Worm (Caenorhabditis elegans) whole organism, midembryonic: ENCODE data around the gene T24H10.5.
A peak's percentile ranks its signal among the peaks of the same experiment; 100 is the strongest.

ENCODE experiments used
- T22C8.4 ChIP-seq: fragments of 200-800 bp; sonication (Bioruptor generic); IDR thresholded peaks from 2 replicates; pipeline ENCODE4 v1.3.6; 2022; ENCODE audit warnings: missing genetic modification characterization, missing compliant biosample characterization
- cog-1 ChIP-seq: sonication (generic microtip); optimal IDR thresholded peaks from 2 replicates; lab custom pipeline; 2016; ENCODE audit warnings: missing genetic modification characterization, missing compliant biosample characterization
- flt-1 ChIP-seq: fragments of 200-800 bp; sonication (Bioruptor generic); IDR thresholded peaks from 2 replicates; pipeline ENCODE4 v1.3.6; 2022; ENCODE audit warnings: missing genetic modification characterization, missing compliant biosample characterization
- klf-2 ChIP-seq: fragments of 200-800 bp; sonication (Bioruptor generic); conservative IDR thresholded peaks from 2 replicates; pipeline ENCODE4 v1.3.6; 2022; ENCODE audit warnings: missing genetic modification reagents, missing genetic modification characterization, missing compliant biosample characterization
- med-1 ChIP-seq: sonication (generic microtip); optimal IDR thresholded peaks from 2 replicates; lab custom pipeline; 2017; ENCODE audit warnings: missing genetic modification characterization, mild to moderate bottlenecking, missing compliant biosample characterization, antibody characterized with exemption, missing genetic modification reagents; ENCODE audit not compliant: insufficient read depth
- ref-1 ChIP-seq: fragments of 200-800 bp; sonication (Bioruptor generic); conservative IDR thresholded peaks from 2 replicates; pipeline ENCODE4 v1.3.6; 2022; ENCODE audit warnings: missing genetic modification reagents, missing genetic modification characterization, missing compliant biosample characterization
- tab-1 ChIP-seq: fragments of 200-800 bp; sonication (Bioruptor generic); IDR thresholded peaks from 2 replicates; pipeline ENCODE4 v1.3.6; 2022; ENCODE audit warnings: missing genetic modification characterization, missing compliant biosample characterization
- ztf-23 ChIP-seq: fragments of 200-800 bp; sonication (Bioruptor generic); IDR thresholded peaks from 2 replicates; pipeline ENCODE4 v1.3.6; 2022; ENCODE audit warnings: missing genetic modification reagents, missing genetic modification characterization, missing compliant biosample characterization
- ztf-29 ChIP-seq: fragments of 200-800 bp; sonication (Bioruptor generic); IDR thresholded peaks from 2 replicates; pipeline ENCODE4 v1.3.6; 2022; ENCODE audit warnings: missing genetic modification reagents, missing genetic modification characterization, missing compliant biosample characterization

T24H10.5 gene

ce11 chrII:9086308-9086707 is 14.6 kb upstream of the T24H10.5 start, which contains the start of gene hlh-3:
hlh-3 (plus strand) TSS chrII:9086608.
- TF ChIP-seq tab-1 (GFP tag; lab: Robert Waterston, UW) (no peak), ztf-23 (no peak), klf-2 (GFP tag; lab: Robert Waterston, UW) (no peak), T22C8.4 (GFP tag; lab: Robert Waterston, UW) (no peak), ref-1 (GFP tag; lab: Robert Waterston, UW) (no peak), ztf-29 (no peak), med-1 (GFP tag; lab: Kevin White, UChicago) (no peak), cog-1 (tag; lab: Kevin White, UChicago) (no peak)

ce11 chrII:9092910-9093309 is 8.0 kb upstream of the T24H10.5 start:
- TF ChIP-seq klf-2 (GFP tag; lab: Robert Waterston, UW) (no peak), cog-1 (tag; lab: Kevin White, UChicago) (no peak), med-1 (GFP tag; lab: Kevin White, UChicago) (no peak), ztf-29 (no peak), ref-1 (GFP tag; lab: Robert Waterston, UW) (no peak), T22C8.4 (GFP tag; lab: Robert Waterston, UW) (no peak)

ce11 chrII:9093584-9093983 is 7.3 kb upstream of the T24H10.5 start, which contains the start of gene C07H4.1:
C07H4.1 (minus strand) TSS chrII:9093684.
- TF ChIP-seq ztf-29 (no peak), flt-1 (GFP tag; lab: Robert Waterston, UW) (no peak), klf-2 (GFP tag; lab: Robert Waterston, UW) (no peak), cog-1 (tag; lab: Kevin White, UChicago) (no peak), tab-1 (GFP tag; lab: Robert Waterston, UW) (no peak), ref-1 (GFP tag; lab: Robert Waterston, UW) (no peak), med-1 (GFP tag; lab: Kevin White, UChicago) (no peak), ztf-23 (no peak), T22C8.4 (GFP tag; lab: Robert Waterston, UW) (no peak)

ce11 chrII:9094247-9094790 is 6.6 kb upstream of the T24H10.5 start:
- TF ChIP-seq ref-1 (GFP tag; lab: Robert Waterston, UW) (no peak), ztf-29 (no peak), tab-1 (GFP tag; lab: Robert Waterston, UW) (no peak), cog-1 (tag; lab: Kevin White, UChicago) (no peak), med-1 (GFP tag; lab: Kevin White, UChicago) (no peak), T22C8.4 (GFP tag; lab: Robert Waterston, UW) (no peak), flt-1 (GFP tag; lab: Robert Waterston, UW) (no peak), ztf-23 (no peak), klf-2 (GFP tag; lab: Robert Waterston, UW) (no peak)

- no peak for TF ChIP-seq med-1 (GFP tag; lab: Kevin White, UChicago)
- TF ChIP-seq ref-1 (GFP tag; lab: Robert Waterston, UW), result no peak
- TF ChIP-seq flt-1 (GFP tag; lab: Robert Waterston, UW), result no peak
- no peak for TF ChIP-seq ztf-29
- no peak for TF ChIP-seq T22C8.4 (GFP tag; lab: Robert Waterston, UW)
- TF ChIP-seq klf-2 (GFP tag; lab: Robert Waterston, UW), result no peak
These were observed 3.6 kb upstream of the T24H10.5 start for ce11 chrII:9097302-9097701.

- TF ChIP-seq cog-1 (tag; lab: Kevin White, UChicago) (no peak), T22C8.4 (GFP tag; lab: Robert Waterston, UW) (no peak), ref-1 (GFP tag; lab: Robert Waterston, UW) (no peak), tab-1 (GFP tag; lab: Robert Waterston, UW) (no peak), ztf-23 (no peak), klf-2 (GFP tag; lab: Robert Waterston, UW) (no peak), med-1 (GFP tag; lab: Kevin White, UChicago) (no peak), ztf-29 (no peak), flt-1 (GFP tag; lab: Robert Waterston, UW) (no peak)
These were observed 2.4 kb upstream of the T24H10.5 start, which contains the start of gene clh-5 for ce11 chrII:9098505-9098904. clh-5 (minus strand) TSS chrII:9098605.

- no peak for TF ChIP-seq flt-1 (GFP tag; lab: Robert Waterston, UW)
These were observed 1.9 kb upstream of the T24H10.5 start, which contains the start of gene T24H10.1 for ce11 chrII:9099017-9099416. T24H10.1 (plus strand) TSS chrII:9099371.

ce11 chrII:9102623-9103022 is 1.7 kb downstream of the T24H10.5 start:
- 0 out of 2 replicates have a peak, but pooled peaks have one; percentile 28 for TF ChIP-seq ref-1 (GFP tag; lab: Robert Waterston, UW)
- TF ChIP-seq flt-1 (GFP tag; lab: Robert Waterston, UW), result peak; percentile 89
- TF ChIP-seq tab-1 (GFP tag; lab: Robert Waterston, UW), result peak; percentile 83
- peak; percentile 21; the same call in 1 of the 2 replicates for TF ChIP-seq T22C8.4 (GFP tag; lab: Robert Waterston, UW)
- TF ChIP-seq ztf-23, result peak; percentile 60; the same call in 1 of the 2 replicates
- 0 out of 2 replicates have a peak, but pooled peaks have one; percentile 14 for TF ChIP-seq klf-2 (GFP tag; lab: Robert Waterston, UW)
- 0 out of 2 replicates have a peak, but pooled peaks have one; percentile 28 for TF ChIP-seq ztf-29

- TF ChIP-seq med-1 (GFP tag; lab: Kevin White, UChicago) (no peak), klf-2 (GFP tag; lab: Robert Waterston, UW) (no peak), flt-1 (GFP tag; lab: Robert Waterston, UW) (no peak), T22C8.4 (GFP tag; lab: Robert Waterston, UW) (no peak), ref-1 (GFP tag; lab: Robert Waterston, UW) (no peak), ztf-23 (no peak), ztf-29 (no peak), tab-1 (GFP tag; lab: Robert Waterston, UW) (no peak)
These were observed 6.3 kb downstream of the T24H10.5 start, which contains the start of gene dyrb-1 for ce11 chrII:9107095-9107769. dyrb-1 (minus strand) TSS chrII:9107145.
